Worm (Caenorhabditis elegans): ENCODE measurements around the gene del-6.

ce11 chrV:10532725-10533124 lies 40.0 kb upstream of the del-6 start, which contains the start of gene txt-10:
- TF ChIP-seq lin-11 (tag; optimal IDR thresholded peaks at IDR 0.05): no peak
- no peak for TF ChIP-seq unc-86 (tag; optimal IDR thresholded peaks at IDR 0.05)
- no peak for TF ChIP-seq ceh-9 (tag; optimal IDR thresholded peaks at IDR 0.05)
- no peak for TF ChIP-seq ets-4 (tag; optimal IDR thresholded peaks at IDR 0.05)
- TF ChIP-seq pha-4 (tag; optimal IDR thresholded peaks at IDR 0.05): no peak
- no peak for TF ChIP-seq hlh-30 (tag; optimal IDR thresholded peaks at IDR 0.05; ENCODE audit: insufficient read depth)
- TF ChIP-seq ceh-48 (tag; optimal IDR thresholded peaks at IDR 0.05): no peak
- no peak for TF ChIP-seq ceh-30 (tag; optimal IDR thresholded peaks at IDR 0.05)
- no peak for TF ChIP-seq ama-1 (optimal IDR thresholded peaks at IDR 0.05)
- no peak for TF ChIP-seq ceh-6 (GFP tag; optimal IDR thresholded peaks at IDR 0.05)
- TF ChIP-seq elt-2 (tag; optimal IDR thresholded peaks at IDR 0.05): no peak
- no peak for TF ChIP-seq ttx-3 (tag; optimal IDR thresholded peaks at IDR 0.05)
- no peak for TF ChIP-seq zip-5 (tag; optimal IDR thresholded peaks at IDR 0.05)
- TF ChIP-seq nhr-11 (tag; optimal IDR thresholded peaks at IDR 0.05): no peak

All from whole organism, late embryonic.